Worm (Caenorhabditis elegans) whole organism, L4/young adult: ENCODE data around the gene tag-191.

Experiments used
- W03F9.2 ChIP-seq: fragments of 150-350 bp; optimal IDR thresholded peaks from 2 replicates; lab custom pipeline; 2014; ENCODE audit warnings: missing biosample characterization, missing genetic modification characterization
- dao-5 ChIP-seq: sonication (generic microtip); optimal IDR thresholded peaks from 2 replicates; lab custom pipeline; 2016; ENCODE audit warnings: missing genotype, missing genetic modification characterization, moderate library complexity, missing compliant biosample characterization
- him-1 ChIP-seq: sonication (generic microtip); optimal IDR thresholded peaks from 2 replicates; lab custom pipeline; 2016; ENCODE audit warnings: missing genotype, missing genetic modification reagents, missing genetic modification characterization, missing compliant biosample characterization

- TF ChIP-seq W03F9.2 (no peak), him-1 (tag; lab: Kevin White, UChicago) (no peak), dao-5 (tag; lab: Kevin White, UChicago) (no peak)
Measured at ce11 chrV:14508005-14508521, 28.1 kb downstream of the tag-191 start, which contains the start of gene R02D5.1.
